Fruit fly (Drosophila melanogaster) whole organism, embryonic: ENCODE data around the gene CG9518.

Experiments
- Aef1 ChIP-seq: fragments of 200-800 bp; sonication (Bioruptor generic); IDR thresholded peaks from 3 replicates; pipeline ENCODE4 v1.3.6; 2022; ENCODE audit warnings: missing biosample characterization, missing genetic modification characterization
- B-H1 ChIP-seq: fragments of 200-800 bp; sonication (Bioruptor generic); IDR thresholded peaks from 3 replicates; pipeline ENCODE4 v1.3.6; 2022; ENCODE audit warnings: missing biosample characterization, missing genetic modification characterization
- Bteb2 ChIP-seq: fragments of 200-800 bp; sonication (Bioruptor generic); optimal IDR thresholded peaks from 2 replicates; lab custom pipeline; 2016; ENCODE audit warnings: missing biosample characterization, missing genetic modification characterization
- CG10267 ChIP-seq: fragments of 200-800 bp; sonication (Bioruptor generic); optimal IDR thresholded peaks from 2 replicates; lab custom pipeline; 2018; ENCODE audit warnings: missing biosample characterization, mild to moderate bottlenecking, missing genetic modification characterization, moderate library complexity
- CG10462 ChIP-seq: fragments of 200-800 bp; sonication (Bioruptor generic); optimal IDR thresholded peaks from 2 replicates; lab custom pipeline; 2016; ENCODE audit warnings: missing biosample characterization, missing genetic modification characterization
- CG11085 ChIP-seq: fragments of 200-800 bp; sonication (Bioruptor generic); IDR thresholded peaks from 2 replicates; pipeline ENCODE4 v1.3.6; 2022; ENCODE audit warnings: missing biosample characterization, missing genetic modification characterization
- CG11696 ChIP-seq: fragments of 200-800 bp; sonication (Bioruptor generic); IDR thresholded peaks from 2 replicates; pipeline ENCODE4 v1.3.6; 2022; ENCODE audit warnings: missing biosample characterization, missing genetic modification characterization
- CG12299 ChIP-seq: fragments of 200-800 bp; sonication (Bioruptor generic); optimal IDR thresholded peaks from 2 replicates; lab custom pipeline; 2018; ENCODE audit warnings: missing biosample characterization, mild to moderate bottlenecking, missing genetic modification characterization
- CG12659 ChIP-seq: fragments of 200-800 bp; sonication (Bioruptor generic); optimal IDR thresholded peaks from 3 replicates; lab custom pipeline; 2017; ENCODE audit warnings: mild to moderate bottlenecking, missing biosample characterization, missing genetic modification reagents, missing genetic modification characterization
- CG12744 ChIP-seq: fragments of 200-800 bp; sonication (Bioruptor generic); optimal IDR thresholded peaks from 2 replicates; lab custom pipeline; 2016; ENCODE audit warnings: missing biosample characterization, missing genetic modification characterization
- CG14014 ChIP-seq: fragments of 200-800 bp; sonication (Bioruptor generic); IDR thresholded peaks from 2 replicates; pipeline ENCODE4 v1.3.6; 2022; ENCODE audit warnings: missing biosample characterization, missing genetic modification characterization
- CG17359 ChIP-seq: fragments of 200-800 bp; sonication (Bioruptor generic); optimal IDR thresholded peaks from 3 replicates; lab custom pipeline; 2018; ENCODE audit warnings: missing biosample characterization, mild to moderate bottlenecking, missing genetic modification characterization, moderate library complexity
- CG17829 ChIP-seq: fragments of 200-800 bp; optimal IDR thresholded peaks from 2 replicates; lab custom pipeline; 2019; ENCODE audit warnings: missing biosample characterization, mild to moderate bottlenecking, missing genetic modification characterization, moderate library complexity
- CG3065 ChIP-seq: fragments of 200-800 bp; sonication (Bioruptor generic); optimal IDR thresholded peaks from 2 replicates; lab custom pipeline; 2016; ENCODE audit warnings: missing biosample characterization, missing genetic modification characterization
- CG31388 ChIP-seq: fragments of 200-800 bp; sonication (Bioruptor generic); optimal IDR thresholded peaks from 2 replicates; lab custom pipeline; 2016; ENCODE audit warnings: missing biosample characterization, missing genetic modification characterization
- CG3726 ChIP-seq: fragments of 200-800 bp; sonication (Bioruptor generic); IDR thresholded peaks from 3 replicates; pipeline ENCODE4, ENCODE4 v1.3.6; 2022; ENCODE audit warnings: missing biosample characterization, missing genetic modification characterization
- CG4328 ChIP-seq: fragments of 200-800 bp; sonication (Bioruptor generic); optimal IDR thresholded peaks from 3 replicates; lab custom pipeline; 2017; ENCODE audit warnings: missing biosample characterization, missing genetic modification reagents, missing genetic modification characterization
- CG7556 ChIP-seq: fragments of 200-800 bp; sonication (Bioruptor generic); optimal IDR thresholded peaks from 2 replicates; lab custom pipeline; 2017; ENCODE audit warnings: missing biosample characterization, mild to moderate bottlenecking, missing genetic modification characterization
- CG8388 ChIP-seq: fragments of 200-800 bp; sonication (Bioruptor generic); optimal IDR thresholded peaks from 2 replicates; lab custom pipeline; 2019; ENCODE audit warnings: missing biosample characterization, mild to moderate bottlenecking, missing genetic modification characterization, moderate library complexity
- CG9215 ChIP-seq: fragments of 200-800 bp; sonication (Bioruptor generic); IDR thresholded peaks from 2 replicates; pipeline ENCODE4 v1.3.6; 2022; ENCODE audit warnings: missing biosample characterization, missing genetic modification characterization
- Dad ChIP-seq: fragments of 200-800 bp; sonication (Bioruptor generic); optimal IDR thresholded peaks from 3 replicates; lab custom pipeline; 2016; ENCODE audit warnings: missing biosample characterization, missing genetic modification characterization
- Dip2 ChIP-seq: fragments of 200-800 bp; sonication (Bioruptor generic); IDR thresholded peaks from 2 replicates; pipeline ENCODE4 v1.3.6; 2022; ENCODE audit warnings: missing biosample characterization, missing genetic modification characterization
- Doc2 ChIP-seq: fragments of 200-800 bp; sonication (Bioruptor generic); IDR thresholded peaks from 2 replicates; pipeline ENCODE4 v1.3.6; 2022; ENCODE audit warnings: missing biosample characterization, missing genetic modification characterization
- Ets97D ChIP-seq: fragments of 200-800 bp; sonication (Bioruptor generic); optimal IDR thresholded peaks from 3 replicates; lab custom pipeline; 2016; ENCODE audit warnings: missing biosample characterization, missing genetic modification characterization
- Fer1 ChIP-seq: fragments of 200-800 bp; sonication (Bioruptor generic); optimal IDR thresholded peaks from 2 replicates; lab custom pipeline; 2017; ENCODE audit warnings: missing biosample characterization, mild to moderate bottlenecking, missing genetic modification characterization
- Hsf ChIP-seq: fragments of 200-800 bp; sonication (Bioruptor generic); optimal IDR thresholded peaks from 3 replicates; lab custom pipeline; 2016; ENCODE audit warnings: missing biosample characterization, missing genetic modification characterization
- NC2α ChIP-seq: fragments of 200-800 bp; sonication (Bioruptor generic); optimal IDR thresholded peaks from 2 replicates; lab custom pipeline; 2016; ENCODE audit warnings: missing biosample characterization, missing genetic modification characterization
- NC2β ChIP-seq: fragments of 200-800 bp; sonication (Bioruptor generic); optimal IDR thresholded peaks from 2 replicates; lab custom pipeline; 2016; ENCODE audit warnings: missing biosample characterization, missing genetic modification characterization
- Neu2 ChIP-seq: fragments of 200-800 bp; sonication (Bioruptor generic); optimal IDR thresholded peaks from 3 replicates; lab custom pipeline; 2016; ENCODE audit warnings: missing biosample characterization, missing genetic modification characterization, borderline replicate concordance
- NfI ChIP-seq: fragments of 200-800 bp; sonication (Bioruptor generic); optimal IDR thresholded peaks from 3 replicates; lab custom pipeline; 2018; ENCODE audit warnings: missing biosample characterization, mild to moderate bottlenecking, missing genetic modification characterization, moderate library complexity
- Pdp1 ChIP-seq, 2 experiments: fragments of 200-800 bp; sonication (Bioruptor generic); optimal IDR thresholded peaks; 3 replicates each; lab custom pipeline; 2016; ENCODE audit warnings: missing biosample characterization in 2 of 2, missing genetic modification characterization in 2 of 2, mild to moderate bottlenecking in 1 of 2, moderate library complexity in 1 of 2
- Side ChIP-seq: fragments of 200-800 bp; sonication (Bioruptor generic); optimal IDR thresholded peaks from 2 replicates; lab custom pipeline; 2016; ENCODE audit warnings: missing biosample characterization, missing genetic modification characterization
- Spps ChIP-seq: fragments of 200-800 bp; sonication (Bioruptor generic); optimal IDR thresholded peaks from 2 replicates; lab custom pipeline; 2018; ENCODE audit warnings: missing biosample characterization, mild to moderate bottlenecking, missing genetic modification characterization
- Trl ChIP-seq, 3 experiments: fragments of >200 bp in 2 of 3; fragments of 200-800 bp in 1 of 3; sonication (Bioruptor generic) in 1 of 3; optimal IDR thresholded peaks; 2 replicates in 1 of 3; 3 replicates in 2 of 3; lab custom pipeline; 2016 to 2017; ENCODE audit warnings: missing biosample characterization in 1 of 3, missing genetic modification characterization in 1 of 3
- ato ChIP-seq: fragments of 200-800 bp; sonication (Bioruptor generic); IDR thresholded peaks from 2 replicates; pipeline ENCODE4 v1.3.6; 2022; ENCODE audit warnings: missing biosample characterization, missing genetic modification characterization; ENCODE audit not compliant: partially characterized antibody
- bab2 ChIP-seq: fragments of 200-800 bp; sonication (Bioruptor generic); optimal IDR thresholded peaks from 2 replicates; lab custom pipeline; 2016; ENCODE audit warnings: missing biosample characterization, missing genetic modification characterization
- bigmax ChIP-seq: fragments of 200-800 bp; sonication (Bioruptor generic); optimal IDR thresholded peaks from 2 replicates; lab custom pipeline; 2018; ENCODE audit warnings: missing biosample characterization, mild to moderate bottlenecking, missing genetic modification characterization
- chn ChIP-seq: fragments of 200-800 bp; sonication (Bioruptor generic); optimal IDR thresholded peaks from 2 replicates; lab custom pipeline; 2016; ENCODE audit warnings: missing biosample characterization, missing genetic modification characterization
- dpn ChIP-seq, 2 experiments: fragments of 200-800 bp; sonication (Bioruptor generic); optimal IDR thresholded peaks; 3 replicates each; lab custom pipeline; 2016; ENCODE audit warnings: missing biosample characterization in 2 of 2, missing genetic modification characterization in 2 of 2
- fru ChIP-seq: fragments of >200 bp; optimal IDR thresholded peaks from 2 replicates; lab custom pipeline; 2017
- kah ChIP-seq: fragments of 200-800 bp; sonication (Bioruptor generic); optimal IDR thresholded peaks from 2 replicates; lab custom pipeline; 2018; ENCODE audit warnings: missing biosample characterization, mild to moderate bottlenecking, missing genetic modification characterization
- mam ChIP-seq: fragments of 200-800 bp; sonication (Bioruptor generic); optimal IDR thresholded peaks from 3 replicates; lab custom pipeline; 2016; ENCODE audit warnings: missing biosample characterization, missing genetic modification characterization
- org-1 ChIP-seq: fragments of 200-800 bp; sonication (Bioruptor generic); optimal IDR thresholded peaks from 2 replicates; lab custom pipeline; 2017; ENCODE audit warnings: missing biosample characterization, missing genetic modification characterization
- otp ChIP-seq: fragments of 200-800 bp; sonication (Bioruptor generic); IDR thresholded peaks from 3 replicates; pipeline ENCODE4, ENCODE4 v1.3.6; 2022; ENCODE audit warnings: missing biosample characterization, missing genetic modification characterization
- pho ChIP-seq: fragments of 200-800 bp; sonication (Bioruptor generic); optimal IDR thresholded peaks from 2 replicates; lab custom pipeline; 2016; ENCODE audit warnings: missing biosample characterization, missing genetic modification characterization
- ro ChIP-seq: fragments of 200-800 bp; sonication (Bioruptor generic); IDR thresholded peaks from 2 replicates; pipeline ENCODE4 v1.3.6; 2022; ENCODE audit warnings: missing biosample characterization, missing genetic modification characterization
- slou ChIP-seq: fragments of 200-800 bp; sonication (Bioruptor generic); optimal IDR thresholded peaks from 3 replicates; lab custom pipeline; 2016; ENCODE audit warnings: missing biosample characterization, missing genetic modification characterization
- so ChIP-seq: fragments of 200-800 bp; sonication (Bioruptor generic); IDR thresholded peaks from 3 replicates; pipeline ENCODE4 v1.3.6; 2022; ENCODE audit warnings: missing biosample characterization, missing genetic modification characterization
- sr ChIP-seq: fragments of 200-800 bp; sonication (Bioruptor generic); IDR thresholded peaks from 3 replicates; pipeline ENCODE4 v1.3.6; 2022; ENCODE audit warnings: missing biosample characterization, missing genetic modification characterization
- wdn ChIP-seq: fragments of 200-800 bp; sonication (Bioruptor generic); IDR thresholded peaks from 2 replicates; pipeline ENCODE4 v1.3.6; 2022; ENCODE audit warnings: missing biosample characterization, missing genetic modification characterization
- zfh2 ChIP-seq: fragments of 200-800 bp; sonication (Bioruptor generic); optimal IDR thresholded peaks from 2 replicates; lab custom pipeline; 2016; ENCODE audit warnings: missing biosample characterization, missing genetic modification characterization

CG9518 gene

DNA sequence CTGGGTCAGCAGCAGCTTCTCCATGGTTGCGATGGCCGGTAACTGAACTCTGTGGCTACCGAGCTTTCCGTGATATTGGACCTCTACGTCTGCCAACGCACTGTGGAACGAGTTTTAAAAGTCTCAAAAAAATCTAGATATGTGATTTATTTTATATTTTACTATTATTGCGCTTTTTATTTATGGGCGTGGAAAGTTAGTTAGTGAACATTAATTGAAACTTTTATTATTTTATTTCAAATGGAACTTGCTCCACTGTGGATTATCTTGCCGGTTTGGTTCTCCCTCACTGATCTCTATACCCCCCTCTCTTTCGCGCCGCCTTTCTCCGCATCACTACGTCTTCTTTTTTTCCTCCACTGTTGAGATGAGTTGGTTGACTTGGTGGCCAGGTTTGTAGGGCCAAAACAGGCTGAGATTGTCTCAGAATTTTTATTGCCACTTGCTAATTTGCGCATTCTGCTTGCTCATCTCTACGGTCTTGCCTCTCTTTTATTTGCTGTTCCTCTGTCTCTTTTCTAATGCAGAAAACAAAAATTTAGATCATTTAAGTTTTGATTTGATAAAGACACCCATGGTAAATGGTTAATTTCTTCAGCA lies 22.1 kb downstream of the CG9518 start, which contains the start of gene CG9522 (continued):
- TF ChIP-seq Trl (optimal IDR thresholded peaks at IDR 0.05; lab: Kevin White, UChicago): no peak
- peak; percentile 50 for TF ChIP-seq Trl (GFP tag; optimal IDR thresholded peaks at IDR 0.05; lab: Kevin White, UChicago)
- TF ChIP-seq ato (GFP tag; lab: Robert Waterston, UW): no peak
- TF ChIP-seq Aef1 (GFP tag; lab: Robert Waterston, UW): peak; percentile 66
- no peak for TF ChIP-seq CG31388 (GFP tag; lab: Kevin White, UChicago)
- no peak for TF ChIP-seq NC2β
- peak; percentile 49 for TF ChIP-seq chn (GFP tag; lab: Kevin White, UChicago)
- peak; percentile 33 for TF ChIP-seq CG10462 (GFP tag; lab: Kevin White, UChicago)
- TF ChIP-seq CG3726: no peak
- TF ChIP-seq Pdp1 (GFP tag; optimal IDR thresholded peaks at IDR 0.05; lab: Kevin White, UChicago): peak; percentile 50 to 52
- peak; percentile 51 for TF ChIP-seq B-H1 (GFP tag; lab: Robert Waterston, UW)
- peak; percentile 19 for TF ChIP-seq Bteb2 (GFP tag; lab: Kevin White, UChicago)
- peak; percentile 6 for TF ChIP-seq Side (GFP tag; lab: Kevin White, UChicago)
- peak; percentile 60; the same call in 1 of the 2 replicates for TF ChIP-seq CG11696
- TF ChIP-seq bigmax (GFP tag; lab: Kevin White, UChicago): no peak
- TF ChIP-seq dpn (GFP tag; optimal IDR thresholded peaks at IDR 0.05; lab: Kevin White, UChicago): peak; percentile 33 to 60
- TF ChIP-seq sr (GFP tag; lab: Robert Waterston, UW): no peak
- peak; percentile 72 for TF ChIP-seq CG10267 (tag; lab: Kevin White, UChicago)
- no peak for TF ChIP-seq Dip2 (GFP tag; lab: Robert Waterston, UW)
- TF ChIP-seq Doc2 (GFP tag; lab: Robert Waterston, UW): no peak
- TF ChIP-seq mam (GFP tag; lab: Kevin White, UChicago): peak; percentile 27
- peak; percentile 46 for TF ChIP-seq NfI (GFP tag; lab: Kevin White, UChicago)
- peak; percentile 82 for TF ChIP-seq otp (GFP tag; lab: Robert Waterston, UW)
- peak; percentile 70 for TF ChIP-seq CG14014
- TF ChIP-seq pho (GFP tag; lab: Kevin White, UChicago): peak; percentile 24
- peak; percentile 6 for TF ChIP-seq Ets97D (GFP tag; lab: Kevin White, UChicago)
- TF ChIP-seq Dad: peak; percentile 37
- no peak for TF ChIP-seq fru
- peak; percentile 74 for TF ChIP-seq CG8388
- no peak for TF ChIP-seq Neu2 (GFP tag; lab: Kevin White, UChicago)
- peak; percentile 79 for TF ChIP-seq Spps (tag; lab: Kevin White, UChicago)
- peak; percentile 72 for TF ChIP-seq Hsf
- TF ChIP-seq Fer1: peak; percentile 69
- TF ChIP-seq bab2 (GFP tag; lab: Kevin White, UChicago): no peak
- TF ChIP-seq CG9215 (GFP tag; lab: Robert Waterston, UW): peak; percentile 44; the same call in 1 of the 2 replicates
- TF ChIP-seq slou (GFP tag; lab: Kevin White, UChicago): peak; percentile 19
- no peak for TF ChIP-seq NC2α (GFP tag; lab: Kevin White, UChicago)
- TF ChIP-seq so (GFP tag; lab: Robert Waterston, UW): peak; percentile 51; the same call in 1 of the 3 replicates
- peak; percentile 3 for TF ChIP-seq zfh2 (GFP tag; lab: Kevin White, UChicago)
- TF ChIP-seq kah (GFP tag; lab: Kevin White, UChicago): peak; percentile 10
- TF ChIP-seq CG12299: peak; percentile 33
- TF ChIP-seq CG7556 (GFP tag; lab: Kevin White, UChicago): peak; percentile 63
- TF ChIP-seq CG17359 (tag; lab: Kevin White, UChicago): peak; percentile 77
- TF ChIP-seq org-1 (GFP tag; lab: Kevin White, UChicago): peak; percentile 45
- peak; percentile 45; the same call in 1 of the 2 replicates for TF ChIP-seq CG11085 (GFP tag; lab: Robert Waterston, UW)
- peak; percentile 55 for TF ChIP-seq CG12659
- TF ChIP-seq CG4328: no peak
- TF ChIP-seq CG3065 (GFP tag; lab: Kevin White, UChicago): no peak
- peak; percentile 58; the same call in 1 of the 2 replicates for TF ChIP-seq wdn (GFP tag; lab: Robert Waterston, UW)
- TF ChIP-seq CG12744 (GFP tag; lab: Kevin White, UChicago): no peak
- peak; percentile 52 for TF ChIP-seq CG17829 (tag; lab: Kevin White, UChicago)
- TF ChIP-seq ro (GFP tag; lab: Robert Waterston, UW): 0 out of 2 replicates have a peak, but pooled peaks have one; percentile 33
